Fruit fly (Drosophila melanogaster) whole organism, embryonic: ENCODE data around the gene CG14234.
A peak's percentile ranks its signal among the peaks of the same experiment; 100 is the strongest.

Experiments used
- Awh ChIP-seq: fragments of 200-800 bp; sonication (Bioruptor generic); IDR thresholded peaks from 2 replicates; pipeline ENCODE4, ENCODE4 v1.3.6; 2022; ENCODE audit warnings: missing biosample characterization, missing genetic modification characterization
- Bteb2 ChIP-seq: fragments of 200-800 bp; sonication (Bioruptor generic); optimal IDR thresholded peaks from 2 replicates; lab custom pipeline; 2016; ENCODE audit warnings: missing biosample characterization, missing genetic modification characterization
- CG10431 ChIP-seq: fragments of 200-800 bp; sonication (Bioruptor generic); optimal IDR thresholded peaks from 3 replicates; lab custom pipeline; 2018; ENCODE audit warnings: missing biosample characterization, mild to moderate bottlenecking, missing genetic modification characterization
- CG11093 ChIP-seq: fragments of 200-800 bp; sonication (Bioruptor generic); IDR thresholded peaks from 3 replicates; pipeline ENCODE4 v1.3.6; 2022; ENCODE audit warnings: missing biosample characterization, missing genetic modification characterization
- CG11247 ChIP-seq: fragments of 200-800 bp; sonication (Bioruptor generic); IDR thresholded peaks from 2 replicates; pipeline ENCODE4 v1.3.6; 2022; ENCODE audit warnings: missing biosample characterization, missing genetic modification characterization
- CG11456 ChIP-seq: fragments of 200-800 bp; sonication (Bioruptor generic); IDR thresholded peaks from 3 replicates; pipeline ENCODE4 v1.3.6; 2022; ENCODE audit warnings: missing biosample characterization, missing genetic modification characterization
- CG12104 ChIP-seq: fragments of 200-800 bp; sonication (Bioruptor generic); optimal IDR thresholded peaks from 3 replicates; lab custom pipeline; 2016; ENCODE audit warnings: missing biosample characterization, missing genetic modification characterization
- CG13424 ChIP-seq: fragments of 200-800 bp; sonication (Bioruptor generic); optimal IDR thresholded peaks from 2 replicates; lab custom pipeline; 2019; ENCODE audit warnings: missing biosample characterization, mild to moderate bottlenecking, missing genetic modification characterization, moderate library complexity
- CG13775 ChIP-seq: fragments of 200-800 bp; sonication (Bioruptor generic); optimal IDR thresholded peaks from 3 replicates; lab custom pipeline; 2017; ENCODE audit warnings: missing biosample characterization, mild to moderate bottlenecking, missing genetic modification characterization
- CG1647 ChIP-seq: fragments of 200-800 bp; sonication (Bioruptor generic); optimal IDR thresholded peaks from 3 replicates; lab custom pipeline; 2016; ENCODE audit warnings: missing biosample characterization, missing genetic modification characterization
- CG17829 ChIP-seq: fragments of 200-800 bp; optimal IDR thresholded peaks from 2 replicates; lab custom pipeline; 2019; ENCODE audit warnings: missing biosample characterization, mild to moderate bottlenecking, missing genetic modification characterization, moderate library complexity
- CG1792 ChIP-seq: fragments of 200-800 bp; sonication (Bioruptor generic); optimal IDR thresholded peaks from 2 replicates; lab custom pipeline; 2016; ENCODE audit warnings: missing biosample characterization, missing genetic modification characterization
- CG30431 ChIP-seq: fragments of 200-800 bp; sonication (Bioruptor generic); optimal IDR thresholded peaks from 2 replicates; lab custom pipeline; 2017; ENCODE audit warnings: missing biosample characterization, missing genetic modification characterization
- CG31224 ChIP-seq: fragments of 200-800 bp; sonication (Bioruptor generic); IDR thresholded peaks from 2 replicates; pipeline ENCODE4 v1.3.6; 2022; ENCODE audit warnings: missing biosample characterization, missing genetic modification characterization
- CG31441 ChIP-seq: fragments of 200-800 bp; sonication (Bioruptor generic); IDR thresholded peaks from 2 replicates; pipeline ENCODE4 v1.3.6; 2022; ENCODE audit warnings: missing biosample characterization, missing genetic modification characterization
- CG3838 ChIP-seq: fragments of 200-800 bp; sonication (Bioruptor generic); optimal IDR thresholded peaks from 3 replicates; lab custom pipeline; 2016; ENCODE audit warnings: missing biosample characterization, missing genetic modification characterization
- CG3847 ChIP-seq: fragments of 200-800 bp; sonication (Bioruptor generic); IDR thresholded peaks from 2 replicates; pipeline ENCODE4 v1.3.6; 2022; ENCODE audit warnings: missing biosample characterization, missing genetic modification characterization
- CG4328 ChIP-seq: fragments of 200-800 bp; sonication (Bioruptor generic); optimal IDR thresholded peaks from 3 replicates; lab custom pipeline; 2017; ENCODE audit warnings: missing biosample characterization, missing genetic modification reagents, missing genetic modification characterization
- CG4854 ChIP-seq: fragments of 200-800 bp; sonication (Bioruptor generic); optimal IDR thresholded peaks from 2 replicates; lab custom pipeline; 2016; ENCODE audit warnings: missing biosample characterization, missing genetic modification characterization, inconsistent platforms
- CG7839 ChIP-seq: fragments of 200-800 bp; sonication (Bioruptor generic); optimal IDR thresholded peaks from 3 replicates; lab custom pipeline; 2018; ENCODE audit warnings: missing biosample characterization, mild to moderate bottlenecking, missing genetic modification characterization, moderate library complexity
- CG9797 ChIP-seq: fragments of 200-800 bp; sonication (Bioruptor generic); optimal IDR thresholded peaks from 3 replicates; lab custom pipeline; 2018; ENCODE audit warnings: missing biosample characterization, mild to moderate bottlenecking, missing genetic modification characterization
- CG9817 ChIP-seq: fragments of 200-800 bp; sonication (Bioruptor generic); optimal IDR thresholded peaks from 2 replicates; lab custom pipeline; 2018; ENCODE audit warnings: missing biosample characterization, mild to moderate bottlenecking, missing genetic modification characterization, moderate library complexity
- CHES-1-like ChIP-seq: fragments of 200-800 bp; sonication (Bioruptor generic); optimal IDR thresholded peaks from 2 replicates; lab custom pipeline; 2016; ENCODE audit warnings: missing biosample characterization, missing genetic modification characterization
- Chrac-16 ChIP-seq: fragments of 200-800 bp; sonication (Bioruptor generic); optimal IDR thresholded peaks from 3 replicates; lab custom pipeline; 2016; ENCODE audit warnings: missing biosample characterization, missing genetic modification characterization
- Dp ChIP-seq: fragments of 200-800 bp; sonication (Bioruptor generic); optimal IDR thresholded peaks from 2 replicates; lab custom pipeline; 2018; ENCODE audit warnings: missing biosample characterization, mild to moderate bottlenecking, missing genetic modification characterization, moderate library complexity
- E2f2 ChIP-seq: fragments of 200-800 bp; sonication (Bioruptor generic); IDR thresholded peaks from 2 replicates; pipeline ENCODE4 v1.3.6; 2022; ENCODE audit warnings: missing biosample characterization, missing genetic modification characterization
- Hand ChIP-seq: fragments of 200-800 bp; sonication (Bioruptor generic); optimal IDR thresholded peaks from 2 replicates; lab custom pipeline; 2017; ENCODE audit warnings: mild to moderate bottlenecking, missing biosample characterization, missing genetic modification reagents, missing genetic modification characterization
- Lhr ChIP-seq: fragments of 200-800 bp; sonication (Bioruptor generic); optimal IDR thresholded peaks from 3 replicates; lab custom pipeline; 2017; ENCODE audit warnings: mild to moderate bottlenecking, missing biosample characterization, missing genetic modification reagents, missing genetic modification characterization
- MBD-R2 ChIP-seq: fragments of 200-800 bp; sonication (Bioruptor generic); IDR thresholded peaks from 2 replicates; pipeline ENCODE4 v1.3.6; 2022; ENCODE audit warnings: missing biosample characterization, missing genetic modification characterization
- Rfx ChIP-seq: fragments of 200-800 bp; sonication (Bioruptor generic); IDR thresholded peaks from 2 replicates; pipeline ENCODE4 v1.3.6; 2022; ENCODE audit warnings: missing biosample characterization, missing genetic modification characterization
- Spps ChIP-seq: fragments of 200-800 bp; sonication (Bioruptor generic); optimal IDR thresholded peaks from 2 replicates; lab custom pipeline; 2018; ENCODE audit warnings: missing biosample characterization, mild to moderate bottlenecking, missing genetic modification characterization
- Usf ChIP-seq: fragments of 200-800 bp; sonication (Bioruptor generic); optimal IDR thresholded peaks from 2 replicates; lab custom pipeline; 2017; ENCODE audit warnings: missing genotype, missing biosample characterization, missing genetic modification characterization
- YL-1 ChIP-seq: fragments of 200-800 bp; sonication (Bioruptor generic); optimal IDR thresholded peaks from 3 replicates; lab custom pipeline; 2017; ENCODE audit warnings: missing biosample characterization, mild to moderate bottlenecking, missing genetic modification characterization
- bsh ChIP-seq, 2 experiments: fragments of 200-800 bp; sonication (Bioruptor generic); optimal IDR thresholded peaks; 2 replicates each; lab custom pipeline; 2017 to 2018; ENCODE audit warnings: mild to moderate bottlenecking in 2 of 2, missing biosample characterization in 2 of 2, missing genetic modification characterization in 2 of 2, moderate library complexity in 1 of 2
- danr ChIP-seq: fragments of 200-800 bp; sonication (Bioruptor generic); IDR thresholded peaks from 2 replicates; pipeline ENCODE4 v1.3.6; 2022; ENCODE audit warnings: missing biosample characterization, missing genetic modification characterization
- dpn ChIP-seq, 2 experiments: fragments of 200-800 bp; sonication (Bioruptor generic); optimal IDR thresholded peaks; 3 replicates each; lab custom pipeline; 2016; ENCODE audit warnings: missing biosample characterization in 2 of 2, missing genetic modification characterization in 2 of 2
- exex ChIP-seq: fragments of 200-800 bp; sonication (Bioruptor generic); optimal IDR thresholded peaks from 4 replicates; lab custom pipeline; 2018; ENCODE audit warnings: missing biosample characterization, mild to moderate bottlenecking, missing genetic modification characterization, moderate library complexity
- grau ChIP-seq: fragments of 200-800 bp; optimal IDR thresholded peaks from 3 replicates; lab custom pipeline; 2019; ENCODE audit warnings: missing biosample characterization, mild to moderate bottlenecking, missing genetic modification characterization, moderate library complexity
- ham ChIP-seq: fragments of 200-800 bp; sonication (Bioruptor generic); IDR thresholded peaks from 2 replicates; pipeline ENCODE4 v1.3.6; 2022; ENCODE audit warnings: missing biosample characterization, missing genetic modification characterization
- insv ChIP-seq, 2 experiments: fragments of 200-800 bp; sonication (Bioruptor generic); optimal IDR thresholded peaks; 3 replicates each; lab custom pipeline; 2016 to 2018; ENCODE audit warnings: missing biosample characterization in 2 of 2, missing genetic modification characterization in 2 of 2
- jigr1 ChIP-seq: fragments of 200-800 bp; sonication (Bioruptor generic); IDR thresholded peaks from 3 replicates; pipeline ENCODE4 v1.3.6; 2022; ENCODE audit warnings: missing biosample characterization, missing genetic modification characterization
- phol ChIP-seq: fragments of 200-800 bp; sonication (Bioruptor generic); optimal IDR thresholded peaks from 3 replicates; lab custom pipeline; 2018; ENCODE audit warnings: missing biosample characterization, mild to moderate bottlenecking, missing genetic modification characterization, moderate library complexity
- salm ChIP-seq: fragments of 200-800 bp; sonication (Bioruptor generic); optimal IDR thresholded peaks from 2 replicates; lab custom pipeline; 2018; ENCODE audit warnings: missing biosample characterization, mild to moderate bottlenecking, missing genetic modification characterization
- sc ChIP-seq, 3 experiments: fragments of >200 bp in 2 of 3; fragments of 200-800 bp in 1 of 3; sonication (Bioruptor generic) in 1 of 3; optimal IDR thresholded peaks; 2 replicates in 2 of 3; 3 replicates in 1 of 3; lab custom pipeline; 2017; ENCODE audit warnings: mild to moderate bottlenecking in 1 of 3, missing biosample characterization in 1 of 3, missing genetic modification characterization in 1 of 3, missing genetic modification reagents in 1 of 3
- sens ChIP-seq: fragments of 200-800 bp; sonication (Bioruptor generic); peaks from one replicate; lab custom pipeline; 2016; ENCODE audit warnings: missing biosample characterization, missing genetic modification characterization
- sr ChIP-seq: fragments of 200-800 bp; sonication (Bioruptor generic); IDR thresholded peaks from 3 replicates; pipeline ENCODE4 v1.3.6; 2022; ENCODE audit warnings: missing biosample characterization, missing genetic modification characterization
- ssp ChIP-seq: fragments of 200-800 bp; sonication (Bioruptor generic); IDR thresholded peaks from 2 replicates; pipeline ENCODE4 v1.3.6; 2022; ENCODE audit warnings: missing biosample characterization, missing genetic modification characterization
- tio ChIP-seq: fragments of 200-800 bp; sonication (Bioruptor generic); optimal IDR thresholded peaks from 2 replicates; lab custom pipeline; 2017; ENCODE audit warnings: missing biosample characterization, missing genetic modification characterization, inconsistent platforms
- tna ChIP-seq: fragments of 200-800 bp; sonication (Bioruptor generic); IDR thresholded peaks from 2 replicates; pipeline ENCODE4 v1.3.6; 2022; ENCODE audit warnings: missing biosample characterization, missing genetic modification characterization; ENCODE audit not compliant: partially characterized antibody
- toy ChIP-seq: fragments of 200-800 bp; sonication (Bioruptor generic); IDR thresholded peaks from 2 replicates; pipeline ENCODE4 v1.3.6; 2022; ENCODE audit warnings: missing biosample characterization, missing genetic modification characterization
- unc-4 ChIP-seq: fragments of 200-800 bp; sonication (Bioruptor generic); IDR thresholded peaks from 2 replicates; pipeline ENCODE4 v1.3.6; 2022; ENCODE audit warnings: missing biosample characterization, missing genetic modification characterization; ENCODE audit not compliant: partially characterized antibody
- zen ChIP-seq: fragments of 200-800 bp; sonication (Bioruptor generic); optimal IDR thresholded peaks from 3 replicates; lab custom pipeline; 2018; ENCODE audit warnings: missing biosample characterization, mild to moderate bottlenecking, missing genetic modification characterization, moderate library complexity

CG14234 gene

DNA sequence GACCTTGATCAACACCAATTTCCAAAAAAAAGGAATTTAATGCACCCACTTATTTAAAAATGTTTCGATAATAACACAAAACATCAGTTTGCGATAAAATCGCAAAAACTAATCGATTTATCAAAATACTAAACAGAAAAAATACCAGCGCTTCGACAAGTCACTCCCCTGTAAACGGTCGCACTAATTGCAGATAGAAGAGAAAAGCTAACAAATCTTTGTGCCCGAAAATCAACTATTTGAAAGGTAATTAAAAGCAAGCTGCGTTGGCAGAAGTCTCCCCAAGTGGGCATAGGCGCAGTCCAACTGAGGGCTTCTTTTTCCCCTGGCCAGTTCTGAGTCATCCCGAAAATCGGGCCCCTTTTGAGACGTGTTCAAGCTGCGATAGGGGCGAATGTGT is 4.5 kb upstream of the CG14234 start, which contains the start of gene AP-1-2beta (continued):
- TF ChIP-seq CG17829 (tag; lab: Kevin White, UChicago): no peak
- no peak; the same call in 1 of the 2 replicates for TF ChIP-seq tna
- TF ChIP-seq unc-4: 0 out of 2 replicates have a peak, but pooled peaks have one; percentile 40
- no peak for TF ChIP-seq CG31224 (GFP tag; lab: Robert Waterston, UW)
- TF ChIP-seq salm: no peak
- TF ChIP-seq CG11456: no peak
- no peak for TF ChIP-seq ham (GFP tag; lab: Robert Waterston, UW)
- no peak for TF ChIP-seq sr
- no peak for TF ChIP-seq Spps (tag; lab: Kevin White, UChicago)
- peak; percentile 44; the same call in 1 of the 2 replicates for TF ChIP-seq MBD-R2 (GFP tag; lab: Robert Waterston, UW)
- TF ChIP-seq CG1792 (GFP tag; lab: Kevin White, UChicago): no peak
- no peak for TF ChIP-seq grau (tag; lab: Kevin White, UChicago)
- TF ChIP-seq CG12104 (GFP tag; lab: Kevin White, UChicago): no peak
- TF ChIP-seq zen (tag; lab: Kevin White, UChicago): no peak
- no peak for TF ChIP-seq CG3847
- TF ChIP-seq CG7839: no peak
- TF ChIP-seq tio (GFP tag; lab: Kevin White, UChicago): no peak
- TF ChIP-seq CG9817 (tag; lab: Kevin White, UChicago): no peak
- TF ChIP-seq ssp (GFP tag; lab: Robert Waterston, UW): no peak
- no peak for TF ChIP-seq CG4854
- TF ChIP-seq Lhr (GFP tag; lab: Kevin White, UChicago): peak; percentile 11
- no peak for TF ChIP-seq CG13775 (GFP tag; lab: Kevin White, UChicago)
- TF ChIP-seq Bteb2 (GFP tag; lab: Kevin White, UChicago): no peak
- peak; percentile 75 for TF ChIP-seq CG9797
- TF ChIP-seq Usf (GFP tag; lab: Kevin White, UChicago): no peak
- TF ChIP-seq sc (optimal IDR thresholded peaks at IDR 0.05; lab: Kevin White, UChicago): no peak
- TF ChIP-seq sc (GFP tag; optimal IDR thresholded peaks at IDR 0.05; lab: Kevin White, UChicago): no peak
- TF ChIP-seq YL-1: peak; percentile 70
- TF ChIP-seq phol: no peak
- TF ChIP-seq sens (GFP tag; lab: Kevin White, UChicago): no peak
- TF ChIP-seq CG10431 (GFP tag; lab: Kevin White, UChicago): no peak
- no peak for TF ChIP-seq CG11247 (GFP tag; lab: Robert Waterston, UW)
- TF ChIP-seq dpn (GFP tag; optimal IDR thresholded peaks at IDR 0.05; lab: Kevin White, UChicago): no peak
- TF ChIP-seq jigr1 (GFP tag; lab: Robert Waterston, UW): no peak
- TF ChIP-seq CG13424 (tag; lab: Kevin White, UChicago): no peak
- no peak for TF ChIP-seq insv (GFP tag; optimal IDR thresholded peaks at IDR 0.05; lab: Kevin White, UChicago)
- TF ChIP-seq CG4328 (GFP tag; lab: Kevin White, UChicago): no peak
- no peak for TF ChIP-seq Rfx
- TF ChIP-seq CHES-1-like (GFP tag; lab: Kevin White, UChicago): no peak
- no peak for TF ChIP-seq CG3838 (GFP tag; lab: Kevin White, UChicago)
- no peak for TF ChIP-seq bsh (GFP tag; optimal IDR thresholded peaks at IDR 0.05; lab: Kevin White, UChicago)
- peak; percentile 68 for TF ChIP-seq Dp (GFP tag; lab: Kevin White, UChicago)
- no peak for TF ChIP-seq Awh (GFP tag; lab: Robert Waterston, UW)
- no peak for TF ChIP-seq CG1647 (GFP tag; lab: Kevin White, UChicago)
- no peak for TF ChIP-seq danr
- TF ChIP-seq Chrac-16: no peak
- TF ChIP-seq Hand (GFP tag; lab: Kevin White, UChicago): no peak
- no peak for TF ChIP-seq exex (tag; lab: Kevin White, UChicago)
- no peak for TF ChIP-seq toy (GFP tag; lab: Robert Waterston, UW)
- TF ChIP-seq CG30431 (GFP tag; lab: Kevin White, UChicago): no peak
- peak; percentile 79 for TF ChIP-seq E2f2 (GFP tag; lab: Robert Waterston, UW)
- no peak for TF ChIP-seq CG31441 (GFP tag; lab: Robert Waterston, UW)
- no peak for TF ChIP-seq CG11093 (GFP tag; lab: Robert Waterston, UW)
